Worm (Caenorhabditis elegans): ENCODE measurements around the gene lmd-5.

lmd-5 gene

ce11 chrV:7157089-7157488 is 33.6 kb downstream of the lmd-5 start, which contains the start of gene ugt-39:
ugt-39 (plus strand) TSS chrV:7157142.
- TF ChIP-seq fos-1 (tag; optimal IDR thresholded peaks at IDR 0.05) = peak; percentile 58
- TF ChIP-seq unc-55 (GFP tag; optimal IDR thresholded peaks at IDR 0.05) = no peak
- peak; percentile 51 for TF ChIP-seq sma-9 (GFP tag; optimal IDR thresholded peaks at IDR 0.05)
- TF ChIP-seq sma-9 (tag; optimal IDR thresholded peaks at IDR 0.05) = no peak
- TF ChIP-seq Y55F3AM.14 (GFP tag; optimal IDR thresholded peaks at IDR 0.05) = no peak
- TF ChIP-seq sma-3 (GFP tag; optimal IDR thresholded peaks at IDR 0.05) = peak; percentile 1
- no peak for TF ChIP-seq nhr-25 (tag; optimal IDR thresholded peaks at IDR 0.05)
- no peak for TF ChIP-seq nhr-11 (tag; optimal IDR thresholded peaks at IDR 0.05)

- TF ChIP-seq peb-1 (tag; optimal IDR thresholded peaks at IDR 0.05) (no peak), nhr-11 (tag; optimal IDR thresholded peaks at IDR 0.05) (no peak), lin-39 (tag; optimal IDR thresholded peaks at IDR 0.05) (no peak), ZK546.5 (tag; optimal IDR thresholded peaks at IDR 0.05) (no peak), unc-62 (GFP tag; optimal IDR thresholded peaks at IDR 0.05) (no peak), blmp-1 (tag; optimal IDR thresholded peaks at IDR 0.05; ENCODE audit: insufficient read depth) (no peak), lin-13 (GFP tag; optimal IDR thresholded peaks at IDR 0.05) (no peak), nhr-10 (tag; optimal IDR thresholded peaks at IDR 0.05) (no peak), nhr-12 (tag; optimal IDR thresholded peaks at IDR 0.05) (no peak), unc-39 (tag; optimal IDR thresholded peaks at IDR 0.05) (no peak), sem-4 (tag; optimal IDR thresholded peaks at IDR 0.05) (no peak), nhr-237 (tag; optimal IDR thresholded peaks at IDR 0.05) (no peak), ama-1 (optimal IDR thresholded peaks at IDR 0.05) (no peak), ceh-16 (tag; optimal IDR thresholded peaks at IDR 0.05) (no peak), aly-2 (tag; optimal IDR thresholded peaks at IDR 0.05) (no peak), sma-9 (GFP tag; optimal IDR thresholded peaks at IDR 0.05) (no peak), sma-9 (tag; optimal IDR thresholded peaks at IDR 0.05) (no peak), elt-1 (tag; optimal IDR thresholded peaks at IDR 0.05) (no peak), alr-1 (tag; optimal IDR thresholded peaks at IDR 0.05) (no peak)
Observed at ce11 chrV:7159391-7159790, 35.9 kb downstream of the lmd-5 start, which contains the start of gene str-204. str-204 (plus strand) TSS chrV:7159691.

ce11 chrV:7163477-7164114 is 40.1 kb downstream of the lmd-5 start, which contains the start of gene ugt-41:
ugt-41 (minus strand) TSS chrV:7163595.
- TF ChIP-seq R02D3.7 (tag; optimal IDR thresholded peaks at IDR 0.05) (no peak), sma-9 (GFP tag; optimal IDR thresholded peaks at IDR 0.05) (peak; percentile 34), sma-9 (tag; optimal IDR thresholded peaks at IDR 0.05) (no peak), zag-1 (tag; optimal IDR thresholded peaks at IDR 0.05) (no peak), elt-1 (tag; optimal IDR thresholded peaks at IDR 0.05) (no peak), sma-3 (GFP tag; optimal IDR thresholded peaks at IDR 0.05) (peak; percentile 3), lin-11 (tag; optimal IDR thresholded peaks at IDR 0.05) (no peak)

ce11 chrV:7164210-7164609 is 40.8 kb downstream of the lmd-5 start, which contains the start of gene srh-83:
srh-83 (plus strand) TSS chrV:7164510.
- TF ChIP-seq ceh-16 (tag; optimal IDR thresholded peaks at IDR 0.05) = no peak
- TF ChIP-seq nhr-10 (tag; optimal IDR thresholded peaks at IDR 0.05) = no peak
- no peak for TF ChIP-seq dmd-4 (tag; optimal IDR thresholded peaks at IDR 0.05)
- no peak for TF ChIP-seq C34F6.9 (tag; optimal IDR thresholded peaks at IDR 0.05)
- no peak for TF ChIP-seq nhr-12 (tag; optimal IDR thresholded peaks at IDR 0.05)
- no peak for TF ChIP-seq peb-1 (tag; optimal IDR thresholded peaks at IDR 0.05)

- no peak for TF ChIP-seq blmp-1 (tag; optimal IDR thresholded peaks at IDR 0.05; ENCODE audit: insufficient read depth)
- no peak for TF ChIP-seq mbf-1 (tag; optimal IDR thresholded peaks at IDR 0.05)
- TF ChIP-seq sma-9 (GFP tag; optimal IDR thresholded peaks at IDR 0.05) = no peak
- TF ChIP-seq sma-9 (tag; optimal IDR thresholded peaks at IDR 0.05) = no peak
- no peak for TF ChIP-seq lsy-2 (tag; optimal IDR thresholded peaks at IDR 0.05)
- TF ChIP-seq elt-3 (tag; optimal IDR thresholded peaks at IDR 0.05) = no peak
- no peak for TF ChIP-seq Y55F3AM.14 (GFP tag; optimal IDR thresholded peaks at IDR 0.05)
- no peak for TF ChIP-seq nhr-23 (tag; optimal IDR thresholded peaks at IDR 0.05)
- no peak for TF ChIP-seq mdl-1 (tag; optimal IDR thresholded peaks at IDR 0.05)
- TF ChIP-seq nhr-6 (tag; optimal IDR thresholded peaks at IDR 0.05) = no peak
- TF ChIP-seq unc-39 (tag; optimal IDR thresholded peaks at IDR 0.05) = no peak
- TF ChIP-seq dmd-4 (tag; optimal IDR thresholded peaks at IDR 0.05) = no peak
- TF ChIP-seq nhr-237 (tag; optimal IDR thresholded peaks at IDR 0.05) = no peak
- TF ChIP-seq nhr-11 (tag; optimal IDR thresholded peaks at IDR 0.05) = no peak
Observed at ce11 chrV:7166709-7167108, 43.3 kb downstream of the lmd-5 start, which contains the start of gene ugt-36. ugt-36 (plus strand) TSS chrV:7167009.
